Fruit fly (Drosophila melanogaster) S2 (cell line): ENCODE measurements around the gene Ugt35E1.

ENCODE experiments used
- CG8478 ChIP-seq: fragments of >200 bp; optimal IDR thresholded peaks from 2 replicates; lab custom pipeline; 2018
- CTCF ChIP-seq, 2 experiments: fragments of >200 bp; optimal IDR thresholded peaks; 2 replicates each; lab custom pipeline; 2018

The Ugt35E1 gene

dm6 chr3R:11126383-11126782 is 39.5 kb downstream of the Ugt35E1 start:
- TF ChIP-seq CTCF (optimal IDR thresholded peaks at IDR 0.05; lab: Kevin White, UChicago) (no peak), CG8478 (no peak)

- TF ChIP-seq CG8478 (no peak), CTCF (optimal IDR thresholded peaks at IDR 0.05; lab: Kevin White, UChicago) (no peak)
These were observed 50.3 kb downstream of the Ugt35E1 start, which contains the start of gene SdhCL for dm6 chr3R:11115606-11116005. SdhCL (minus strand) TSS chr3R:11115706.
